Fruit fly (Drosophila melanogaster) ovary, adult (tissue): ENCODE results near the gene CG10702.

Source experiments
- CG17801 ChIP-seq: fragments of 200-800 bp; optimal IDR thresholded peaks from 2 replicates; lab custom pipeline; 2019; ENCODE audit warnings: missing biosample characterization, mild to moderate bottlenecking, missing genetic modification characterization, moderate library complexity; ENCODE audit not compliant: partially characterized antibody

CG10702 gene

DNA sequence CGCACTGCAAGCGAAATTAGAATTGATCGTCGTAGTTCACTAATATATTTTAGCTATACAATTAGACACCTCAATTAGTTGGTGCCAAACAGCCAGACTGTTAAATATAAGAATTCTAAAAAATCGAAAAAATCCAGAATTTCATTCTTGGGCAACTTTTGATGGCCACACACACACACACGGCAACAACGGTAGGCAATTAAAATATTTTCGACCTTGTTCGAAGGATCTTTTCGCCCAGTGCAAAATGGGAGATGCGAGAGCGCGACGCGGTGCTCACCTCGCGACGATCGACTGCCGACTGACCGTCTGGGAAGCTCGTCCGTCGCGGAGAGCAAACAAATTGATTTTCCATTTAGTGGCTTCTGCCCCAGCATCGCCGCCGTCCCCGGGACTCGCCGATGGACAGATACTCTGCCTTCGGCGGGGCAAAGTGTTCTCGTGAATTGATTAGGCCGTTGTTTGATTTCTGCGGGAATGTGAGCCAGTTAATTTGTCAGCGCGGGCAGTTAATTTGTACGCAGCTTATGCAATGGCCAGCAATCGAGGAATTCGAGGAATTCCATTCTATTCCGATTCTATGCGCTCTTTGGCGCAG lies at the start of gene CG10702:
Gene CG10702 (minus strand): TSS at position 304 of the 598 bp plus-strand sequence.
- TF ChIP-seq CG17801 (GFP tag; lab: Kevin White, UChicago): no peak

DNA sequence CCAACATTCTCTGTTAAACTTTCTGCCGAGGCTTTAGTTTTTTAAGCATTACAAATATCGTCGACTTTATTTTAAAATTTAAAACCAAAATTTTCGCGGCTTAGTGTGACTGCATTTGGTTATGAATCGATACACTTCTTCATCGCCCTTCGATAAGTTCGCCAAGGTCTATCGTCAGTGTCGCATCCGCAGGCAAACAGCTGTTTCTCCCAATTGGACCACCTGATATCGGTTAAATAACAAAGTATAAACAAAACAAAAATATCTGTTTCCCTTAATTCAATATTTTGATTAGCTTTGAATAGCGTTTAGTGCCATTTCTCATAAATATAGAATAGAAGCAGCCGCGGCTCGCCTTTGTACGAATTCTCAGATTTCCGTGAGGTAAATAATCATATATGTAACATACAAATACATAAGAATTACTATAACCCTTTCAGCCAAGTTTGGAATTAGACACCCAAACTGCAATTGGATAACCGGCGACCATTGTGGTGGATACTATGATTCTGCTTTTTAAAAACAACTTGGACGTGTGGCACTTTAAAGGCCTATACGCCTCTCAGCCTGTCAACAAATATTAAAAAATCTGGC lies 44.6 kb upstream of the CG10702 start, which contains the start of gene CG10561:
Gene CG10561 (plus strand): TSS at position 219 of the 594 bp plus-strand sequence.
- peak; percentile 24 for TF ChIP-seq CG17801 (GFP tag; lab: Kevin White, UChicago)

DNA sequence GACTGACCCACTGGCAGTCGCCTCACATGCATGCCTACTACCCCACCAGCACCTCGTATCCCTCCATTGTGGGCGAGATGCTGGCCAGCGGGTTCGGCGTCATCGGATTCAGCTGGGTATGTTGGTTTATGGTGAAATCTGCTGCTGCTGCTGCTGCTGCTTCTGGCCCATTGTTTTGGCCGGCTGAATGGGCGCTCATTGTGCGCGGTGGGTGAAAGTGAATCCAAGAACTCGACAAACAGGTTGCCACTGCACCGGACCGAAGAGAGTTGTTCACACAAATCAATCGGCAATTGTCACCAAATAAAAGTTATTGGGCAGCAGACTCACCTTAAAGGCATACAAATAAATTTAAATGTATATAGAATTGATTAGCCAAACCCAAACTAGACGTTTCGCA lies 42.5 kb upstream of the CG10702 start:
- no peak for TF ChIP-seq CG17801 (GFP tag; lab: Kevin White, UChicago)

DNA sequence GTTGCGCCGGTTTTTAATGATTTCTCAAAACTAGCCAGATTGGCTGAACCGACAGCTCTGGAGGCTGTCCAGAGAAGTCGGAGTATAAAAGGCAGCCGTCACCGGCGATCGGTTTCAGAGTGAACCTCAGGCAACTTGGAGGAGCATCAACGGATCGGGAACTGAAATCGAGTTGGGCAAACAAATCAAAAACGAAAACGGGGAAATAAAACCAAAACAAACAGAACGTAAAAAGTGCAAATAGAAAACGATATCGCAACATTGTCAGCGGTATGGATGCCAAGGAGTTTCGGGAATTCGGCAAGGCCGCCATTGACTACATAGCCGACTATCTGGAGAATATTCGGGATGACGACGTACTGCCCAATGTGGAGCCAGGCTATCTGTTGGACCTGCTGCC lies 42.1 kb upstream of the CG10702 start:
- no peak for TF ChIP-seq CG17801 (GFP tag; lab: Kevin White, UChicago)

DNA sequence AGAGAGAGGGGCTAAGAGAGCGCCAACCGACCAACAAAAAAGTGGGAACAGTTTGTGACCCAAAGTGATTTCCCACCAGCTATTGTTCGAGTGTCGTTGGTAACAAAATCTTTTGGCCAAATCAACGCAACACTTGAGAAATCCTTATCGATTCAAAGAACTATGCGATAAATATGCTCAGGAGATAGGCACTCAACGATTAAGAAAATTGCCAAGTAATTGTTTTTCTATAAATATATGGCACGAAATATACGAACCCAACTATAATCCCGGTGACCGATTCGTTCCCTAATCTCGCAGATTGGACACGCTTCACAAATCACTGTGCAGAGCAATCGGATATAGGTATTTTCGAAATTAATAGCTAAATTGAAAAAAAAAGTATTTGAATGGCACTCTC lies 41.5 kb upstream of the CG10702 start:
- TF ChIP-seq CG17801 (GFP tag; lab: Kevin White, UChicago): no peak

DNA sequence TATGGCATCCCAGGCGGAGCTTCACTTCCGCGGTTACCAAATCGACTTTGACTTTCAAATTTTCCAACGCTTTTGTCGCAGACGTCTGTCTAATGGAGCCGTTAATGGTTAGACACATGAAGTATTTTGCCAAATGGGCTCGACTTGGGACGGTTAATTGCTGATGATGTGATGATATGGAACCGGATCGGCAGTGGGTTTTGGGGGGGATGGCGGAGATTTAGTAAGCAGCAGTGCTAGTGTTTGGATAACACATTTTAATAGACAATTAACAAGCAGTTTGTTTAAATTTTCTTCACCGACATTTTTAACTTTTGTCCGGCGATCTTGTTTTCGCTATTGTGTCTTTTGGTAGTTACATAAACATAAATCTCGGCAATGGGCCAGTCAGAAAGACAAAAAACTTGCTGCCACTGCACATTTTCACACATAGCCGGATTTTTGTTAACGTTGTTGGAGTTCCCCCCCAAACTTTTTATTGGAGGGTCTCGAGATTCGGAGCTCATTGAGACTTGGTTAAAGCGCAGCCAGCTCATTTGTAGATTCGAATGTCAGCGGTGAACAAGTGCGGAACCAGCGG lies 40.1 kb upstream of the CG10702 start, which contains the start of gene amd:
Gene amd (plus strand): TSS at position 530 of the 580 bp plus-strand sequence.
- TF ChIP-seq CG17801 (GFP tag; lab: Kevin White, UChicago): no peak

DNA sequence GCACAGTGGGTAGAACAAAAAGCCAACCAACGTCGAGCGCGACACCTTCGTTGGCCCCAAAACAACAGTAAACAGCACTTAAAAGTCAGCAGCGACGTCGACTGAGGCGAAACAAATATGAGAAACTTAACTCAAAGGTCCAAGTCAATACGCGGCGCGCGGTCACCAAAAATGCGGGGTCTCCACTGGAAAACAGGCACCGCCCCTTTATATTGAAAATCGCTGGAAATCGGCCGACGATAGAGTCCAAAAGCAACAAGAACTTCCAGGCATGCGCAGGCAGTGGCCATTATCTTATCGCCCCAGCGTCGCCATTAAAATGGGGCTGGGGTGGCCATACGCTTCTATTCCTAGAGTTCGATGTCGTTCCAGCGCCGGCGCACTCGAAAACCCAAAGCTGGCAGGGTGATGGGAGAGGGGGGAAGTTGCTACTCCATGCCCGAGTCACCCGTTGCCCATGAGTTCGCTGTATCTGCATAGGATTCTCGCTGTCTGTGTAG lies 38.8 kb upstream of the CG10702 start, which contains the start of gene Lim3:
Gene Lim3 (minus strand): TSS at position 51 of the 500 bp plus-strand sequence.
- no peak for TF ChIP-seq CG17801 (GFP tag; lab: Kevin White, UChicago)

DNA sequence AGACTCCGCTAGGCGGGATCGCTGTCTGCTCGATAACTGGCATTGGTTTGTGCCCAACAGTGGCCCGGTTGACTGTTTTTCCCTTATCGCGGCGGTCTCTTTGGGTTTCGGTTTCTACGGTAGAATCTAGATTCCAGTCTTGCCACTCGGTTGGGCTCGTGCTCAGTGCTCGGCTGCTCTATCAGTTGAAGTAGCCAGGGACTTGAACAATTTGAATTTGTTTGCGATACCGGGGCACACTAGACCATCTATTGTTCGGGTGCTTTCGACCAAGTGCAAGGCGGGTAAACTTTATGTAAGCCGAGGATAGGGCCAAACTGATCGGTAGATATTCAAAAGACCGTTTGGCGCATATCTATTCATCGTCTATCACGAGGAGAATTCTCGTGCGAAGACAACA lies 36.6 kb upstream of the CG10702 start:
- no peak for TF ChIP-seq CG17801 (GFP tag; lab: Kevin White, UChicago)

DNA sequence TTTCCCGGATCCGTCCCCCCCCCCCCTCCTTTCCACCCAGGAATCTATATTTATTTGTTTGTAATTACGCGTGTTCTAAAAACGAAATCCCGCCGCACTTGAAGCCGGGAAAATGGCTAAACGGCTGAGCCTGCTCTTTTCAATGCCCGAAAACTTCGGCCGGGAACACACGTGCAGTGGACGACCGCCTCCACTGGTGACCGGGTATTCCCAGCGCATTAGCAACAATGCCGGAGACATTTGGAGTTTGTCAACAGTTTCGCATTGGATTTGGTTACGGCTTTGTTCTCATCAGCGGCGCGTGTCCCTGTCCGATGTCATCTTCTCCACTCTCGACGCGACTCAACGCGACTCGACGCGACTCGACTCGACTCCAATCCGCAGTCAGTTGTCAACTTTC lies 34.7 kb upstream of the CG10702 start:
- TF ChIP-seq CG17801 (GFP tag; lab: Kevin White, UChicago): no peak

DNA sequence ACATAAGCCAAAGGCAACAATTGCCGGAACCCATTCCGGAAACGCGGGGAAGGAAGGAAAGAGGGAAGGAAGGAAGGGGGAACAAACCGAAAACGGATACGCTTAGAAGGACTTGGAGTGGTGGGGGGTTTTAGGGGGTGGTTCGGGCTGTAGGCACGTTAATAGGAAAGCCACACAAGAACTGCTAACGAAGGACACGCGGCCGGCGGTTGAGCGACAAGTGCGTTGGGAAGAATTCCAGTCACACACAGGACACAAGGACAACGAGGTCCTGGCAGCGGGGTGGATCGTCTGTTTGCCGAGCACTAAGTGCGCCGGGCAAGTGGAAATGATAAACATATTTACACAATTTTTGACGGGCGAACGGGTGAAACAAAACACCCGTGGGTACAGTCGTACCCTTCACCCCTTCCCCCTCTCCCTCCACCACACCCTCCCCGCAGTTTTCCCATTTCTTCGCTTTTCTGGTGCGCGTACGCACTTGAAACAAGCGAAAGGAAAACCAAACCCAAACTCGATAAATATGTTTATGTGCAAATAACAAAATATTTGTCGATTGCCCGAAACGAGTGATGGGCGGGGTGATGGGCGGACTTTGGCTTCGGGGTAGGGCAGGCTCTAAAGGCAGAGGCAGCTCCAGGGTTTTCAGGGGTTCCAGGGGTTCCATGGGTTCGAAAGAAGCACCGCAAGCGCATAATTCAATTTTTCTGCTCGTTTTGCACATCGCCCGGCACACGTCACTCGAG lies 33.7 kb upstream of the CG10702 start:
- TF ChIP-seq CG17801 (GFP tag; lab: Kevin White, UChicago): no peak

DNA sequence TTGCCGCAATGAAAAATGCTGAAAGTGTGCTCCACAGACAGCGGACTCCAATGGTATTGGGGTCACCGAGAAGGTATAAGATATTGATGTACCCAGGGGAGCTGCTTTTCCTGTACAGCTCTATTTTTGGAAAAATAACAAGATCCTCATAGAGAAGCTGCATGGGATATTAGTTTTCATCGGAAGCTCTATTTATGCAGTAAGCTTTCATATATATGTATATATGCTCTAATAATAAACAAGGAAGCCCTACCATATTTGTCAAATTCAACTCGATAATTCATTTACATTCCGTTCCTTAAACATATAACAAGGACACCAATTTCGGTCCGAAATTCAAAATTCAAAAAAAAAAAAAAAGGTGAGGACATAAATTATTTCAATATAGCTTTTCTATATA lies 32.1 kb upstream of the CG10702 start, which contains the start of the genes CG17344 and CG43731:
Gene CG17344 (plus strand): TSS at position 301 of the 400 bp plus-strand sequence.
Gene CG43731 (plus strand): TSS at position 301 of the 400 bp plus-strand sequence.
- TF ChIP-seq CG17801 (GFP tag; lab: Kevin White, UChicago): no peak

DNA sequence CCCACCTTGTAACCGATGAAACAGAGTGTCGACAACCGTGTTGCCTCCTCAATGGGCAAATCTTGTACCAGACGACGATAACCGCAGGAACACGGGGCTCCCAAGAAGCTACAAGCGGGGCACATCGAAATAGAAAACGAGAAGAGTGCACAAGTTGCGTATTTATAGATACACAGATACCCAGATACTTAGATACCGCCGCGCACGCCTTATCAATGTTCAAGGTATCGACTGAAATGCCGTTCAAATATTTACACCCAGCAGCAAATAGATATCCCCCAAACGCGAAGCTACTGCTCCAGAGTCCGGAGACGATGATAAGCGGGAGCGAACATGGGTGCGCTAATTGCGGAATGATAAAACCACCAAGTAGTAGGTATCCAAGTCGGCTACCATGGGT lies 29.0 kb upstream of the CG10702 start:
- TF ChIP-seq CG17801 (GFP tag; lab: Kevin White, UChicago): no peak

DNA sequence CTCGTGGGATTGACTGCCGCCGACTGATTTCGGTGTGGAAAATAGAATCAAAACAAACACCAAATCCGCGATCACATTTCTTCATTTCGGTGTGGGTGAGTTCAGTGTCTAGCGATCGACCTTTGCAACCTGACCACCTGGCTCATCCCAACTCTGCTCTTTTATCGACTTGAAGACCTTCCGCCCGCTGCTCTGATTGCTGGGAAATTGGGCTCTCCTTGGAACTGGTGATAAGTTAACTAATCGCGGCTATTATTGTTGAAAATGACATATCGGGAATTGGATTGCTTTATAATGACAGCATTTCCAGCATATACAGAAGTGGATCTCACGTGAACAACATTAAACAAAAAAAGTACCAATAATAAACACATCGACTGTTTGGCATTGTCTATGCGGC lies 27.7 kb upstream of the CG10702 start:
- no peak for TF ChIP-seq CG17801 (GFP tag; lab: Kevin White, UChicago)

DNA sequence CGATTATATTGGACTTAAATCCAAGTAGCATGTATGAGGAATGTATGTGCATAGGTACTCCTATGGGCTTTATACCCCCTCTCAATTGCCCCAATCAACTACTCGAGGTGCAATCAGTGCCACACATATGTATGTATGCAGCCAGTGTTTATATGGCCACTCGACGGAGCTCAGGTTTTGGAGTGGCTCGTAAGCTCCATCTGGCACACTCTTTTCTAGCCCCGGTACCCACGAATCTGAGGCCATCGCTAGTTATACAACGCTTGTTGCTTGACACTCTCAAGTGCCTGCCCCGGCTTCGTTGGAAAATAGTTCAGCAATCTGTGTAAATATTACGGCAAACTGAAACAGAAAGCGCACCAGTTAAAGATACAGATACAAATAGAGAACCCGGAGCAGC lies 26.7 kb upstream of the CG10702 start:
- TF ChIP-seq CG17801 (GFP tag; lab: Kevin White, UChicago): no peak

DNA sequence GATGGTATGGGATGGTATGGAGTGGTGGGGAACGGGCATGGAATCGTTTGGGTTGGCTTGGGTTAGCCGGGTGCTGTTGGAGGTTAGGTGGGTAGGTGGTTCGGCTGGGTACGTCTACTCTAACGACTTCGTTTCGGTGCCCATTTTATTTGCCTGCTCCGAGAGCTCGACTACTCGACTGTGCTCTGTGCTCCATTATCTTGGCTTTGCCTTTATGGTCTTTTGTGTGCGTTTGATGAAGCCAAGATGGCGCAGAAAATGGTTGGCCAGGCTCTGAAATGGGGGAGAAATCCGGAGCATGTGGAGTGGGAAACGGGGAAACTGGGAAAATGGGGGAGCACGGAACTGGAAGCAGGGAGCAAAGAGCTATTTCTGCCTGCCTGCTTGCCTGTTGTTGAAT lies 24.2 kb upstream of the CG10702 start:
- TF ChIP-seq CG17801 (GFP tag; lab: Kevin White, UChicago): no peak
